Worm (Caenorhabditis elegans) whole organism, L4 larva: ENCODE results near the gene F16B12.4.

Source experiments
- attf-4 ChIP-seq: sonication (generic microtip); optimal IDR thresholded peaks from 3 replicates; lab custom pipeline; 2017; ENCODE audit warnings: missing biosample characterization, missing genetic modification characterization
- ceh-28 ChIP-seq: fragments of 150-350 bp; optimal IDR thresholded peaks from 2 replicates; lab custom pipeline; 2014; ENCODE audit warnings: missing biosample characterization, missing genetic modification reagents, missing genetic modification characterization
- ceh-82 ChIP-seq: sonication (generic microtip); optimal IDR thresholded peaks from 2 replicates; lab custom pipeline; 2017; ENCODE audit warnings: missing biosample characterization, missing genetic modification characterization
- duxl-1 ChIP-seq: sonication (generic microtip); optimal IDR thresholded peaks from 2 replicates; lab custom pipeline; 2016; ENCODE audit warnings: mild to moderate bottlenecking, missing genetic modification characterization, moderate library complexity, missing compliant biosample characterization; ENCODE audit not compliant: poor library complexity
- dve-1 ChIP-seq: sonication (generic microtip); optimal IDR thresholded peaks from 2 replicates; lab custom pipeline; 2017; ENCODE audit warnings: antibody characterized with exemption, mild to moderate bottlenecking, missing genetic modification characterization, missing compliant biosample characterization; ENCODE audit not compliant: insufficient read depth
- jun-1 ChIP-seq: fragments of 150-350 bp; optimal IDR thresholded peaks from 2 replicates; lab custom pipeline; 2014; ENCODE audit warnings: missing biosample characterization, missing genetic modification reagents, missing genetic modification characterization
- madf-9 ChIP-seq: fragments of 200-800 bp; sonication (Bioruptor generic); conservative IDR thresholded peaks from 2 replicates; pipeline ENCODE4 v1.3.6; 2022; ENCODE audit warnings: missing genetic modification reagents, missing genetic modification characterization, missing compliant biosample characterization
- nhr-10 ChIP-seq: fragments of 150-350 bp; optimal IDR thresholded peaks from 2 replicates; lab custom pipeline; 2014; ENCODE audit warnings: missing biosample characterization, missing genetic modification characterization
- nhr-25 ChIP-seq: sonication (generic microtip); optimal IDR thresholded peaks from 2 replicates; lab custom pipeline; 2017; ENCODE audit warnings: missing genetic modification characterization, mild to moderate bottlenecking, missing compliant biosample characterization, antibody characterized with exemption, moderate library complexity, borderline replicate concordance; ENCODE audit not compliant: insufficient read depth
- pqm-1 ChIP-seq: sonication (generic microtip); optimal IDR thresholded peaks from 2 replicates; lab custom pipeline; 2017; ENCODE audit warnings: missing biosample characterization, missing genetic modification characterization
- unc-130 ChIP-seq: sonication (generic microtip); optimal IDR thresholded peaks from 2 replicates; lab custom pipeline; 2016; ENCODE audit warnings: missing genetic modification reagents, missing genetic modification characterization, missing compliant biosample characterization
- zip-2 ChIP-seq: fragments of 150-350 bp; optimal IDR thresholded peaks from 2 replicates; lab custom pipeline; 2014; ENCODE audit warnings: missing biosample characterization, missing genetic modification characterization

DNA sequence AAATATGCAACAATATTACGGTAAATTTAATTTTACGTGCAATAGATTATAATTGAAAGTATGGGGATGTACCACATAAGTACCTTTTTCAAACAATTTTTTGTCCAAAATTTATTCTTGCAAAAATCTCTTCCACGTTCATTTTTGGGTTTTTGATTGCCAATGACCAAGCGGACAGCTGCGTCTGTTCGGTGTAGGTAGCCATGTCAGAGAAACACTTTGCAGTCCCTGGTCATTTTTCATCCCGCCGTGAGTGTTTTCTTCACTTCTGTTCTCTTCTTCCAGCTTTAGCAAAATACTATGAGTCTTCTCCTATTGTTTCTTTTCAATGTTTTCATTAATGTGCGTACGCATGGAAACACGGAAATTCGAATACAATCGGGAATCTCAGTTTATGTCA is 8.4 kb downstream of the F16B12.4 start, which contains the start of gene dsl-4:
- TF ChIP-seq unc-130 (GFP tag; lab: Kevin White, UChicago) = no peak
- TF ChIP-seq dve-1 (tag; lab: Kevin White, UChicago) = no peak
- no peak for TF ChIP-seq zip-2 (tag; lab: Kevin White, UChicago)
- no peak for TF ChIP-seq ceh-82
- TF ChIP-seq nhr-10 (tag; lab: Kevin White, UChicago) = no peak
- no peak for TF ChIP-seq ceh-28 (tag; lab: Kevin White, UChicago)
- TF ChIP-seq madf-9 (GFP tag; lab: Robert Waterston, UW) = no peak
- TF ChIP-seq jun-1 (tag; lab: Kevin White, UChicago) = no peak
- TF ChIP-seq pqm-1 = no peak
- TF ChIP-seq nhr-25 (tag; lab: Kevin White, UChicago) = no peak
- TF ChIP-seq attf-4 (tag; lab: Kevin White, UChicago) = no peak
- TF ChIP-seq duxl-1 = no peak
